Fruit fly (Drosophila melanogaster): ENCODE data around the gene Vps60.

The Vps60 gene

dm6 chr3L:17625014-17625413 is 3.6 kb upstream of the Vps60 start:
- no peak for TF ChIP-seq CG17801 (GFP tag; optimal IDR thresholded peaks at IDR 0.05; ENCODE audit: partially characterized antibody)

- TF ChIP-seq CG17801 (GFP tag; optimal IDR thresholded peaks at IDR 0.05; ENCODE audit: partially characterized antibody) = no peak
Measured at dm6 chr3L:17624208-17624826, 2.9 kb upstream of the Vps60 start.

- no peak for TF ChIP-seq CG17801 (GFP tag; optimal IDR thresholded peaks at IDR 0.05; ENCODE audit: partially characterized antibody)
Measured at dm6 chr3L:17622935-17623334, 1.5 kb upstream of the Vps60 start.

dm6 chr3L:17622081-17622850 is 841 bp upstream of the Vps60 start:
- TF ChIP-seq CG17801 (GFP tag; optimal IDR thresholded peaks at IDR 0.05; ENCODE audit: partially characterized antibody) = no peak

dm6 chr3L:17619209-17619705 is 2.2 kb downstream of the Vps60 start, which contains the start of gene Eip74EF:
TSS of gene Eip74EF (minus strand) at chr3L:17619325.
- peak; percentile 76 for TF ChIP-seq CG17801 (GFP tag; optimal IDR thresholded peaks at IDR 0.05; ENCODE audit: partially characterized antibody)

dm6 chr3L:17616876-17617279 is 4.5 kb downstream of the Vps60 start:
- no peak for TF ChIP-seq CG17801 (GFP tag; optimal IDR thresholded peaks at IDR 0.05; ENCODE audit: partially characterized antibody)

- no peak for TF ChIP-seq CG17801 (GFP tag; optimal IDR thresholded peaks at IDR 0.05; ENCODE audit: partially characterized antibody)
Measured at dm6 chr3L:17615838-17616237, 5.6 kb downstream of the Vps60 start.

- no peak for TF ChIP-seq CG17801 (GFP tag; optimal IDR thresholded peaks at IDR 0.05; ENCODE audit: partially characterized antibody)
Measured at dm6 chr3L:17615286-17615685, 6.1 kb downstream of the Vps60 start.

dm6 chr3L:17613972-17614384 is 7.4 kb downstream of the Vps60 start:
- TF ChIP-seq CG17801 (GFP tag; optimal IDR thresholded peaks at IDR 0.05; ENCODE audit: partially characterized antibody) = no peak

dm6 chr3L:17613292-17613734 is 8.1 kb downstream of the Vps60 start:
- no peak for TF ChIP-seq CG17801 (GFP tag; optimal IDR thresholded peaks at IDR 0.05; ENCODE audit: partially characterized antibody)

- peak; percentile 14 for TF ChIP-seq CG17801 (GFP tag; optimal IDR thresholded peaks at IDR 0.05; ENCODE audit: partially characterized antibody)
Measured at dm6 chr3L:17611864-17612505, 9.4 kb downstream of the Vps60 start.

dm6 chr3L:17610896-17611711 is 10.3 kb downstream of the Vps60 start:
- TF ChIP-seq CG17801 (GFP tag; optimal IDR thresholded peaks at IDR 0.05; ENCODE audit: partially characterized antibody) = peak; percentile 31

- no peak for TF ChIP-seq CG17801 (GFP tag; optimal IDR thresholded peaks at IDR 0.05; ENCODE audit: partially characterized antibody)
Measured at dm6 chr3L:17609068-17609382, 12.4 kb downstream of the Vps60 start.

dm6 chr3L:17608185-17609067 is 13.0 kb downstream of the Vps60 start:
- no peak for TF ChIP-seq CG17801 (GFP tag; optimal IDR thresholded peaks at IDR 0.05; ENCODE audit: partially characterized antibody)

Measured in ovary, adult (tissue).